Worm (Caenorhabditis elegans): ENCODE results near the gene hsd-2.

DNA sequence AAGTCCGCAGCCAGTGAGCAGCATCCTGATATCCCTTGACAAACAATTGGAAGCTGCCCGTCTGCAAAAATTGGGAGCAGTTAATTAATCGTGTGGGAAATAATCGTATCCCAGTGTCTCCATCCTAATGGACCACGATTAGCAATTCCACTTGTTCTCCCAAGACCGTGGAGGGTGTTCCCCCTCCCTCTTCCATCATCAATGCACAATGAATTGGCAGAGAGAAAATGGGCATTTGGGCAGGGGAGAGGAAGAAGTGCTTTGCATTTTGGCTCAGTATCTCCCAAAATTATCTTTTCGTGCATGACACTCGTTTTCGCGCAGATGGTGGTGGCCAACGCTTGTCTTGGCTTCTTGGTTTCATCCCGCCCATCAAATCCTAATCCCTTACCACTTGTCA, 26.9 kb upstream of the hsd-2 start:
- no peak for TF ChIP-seq unc-39 (tag; optimal IDR thresholded peaks at IDR 0.05)
- no peak for TF ChIP-seq elt-1 (tag; optimal IDR thresholded peaks at IDR 0.05)
- TF ChIP-seq ceh-16 (tag; optimal IDR thresholded peaks at IDR 0.05), result no peak
